Fruit fly (Drosophila melanogaster): ENCODE data around the gene wkd.

dm6 chr3R:11617849-11618248 lies 36.5 kb downstream of the wkd start:
- TF ChIP-seq slbo (GFP tag; IDR thresholded peaks at IDR 0.05) = no peak
- TF ChIP-seq CG14667 (GFP tag; IDR thresholded peaks at IDR 0.05) = no peak
- no peak for TF ChIP-seq CG4360 (GFP tag; IDR thresholded peaks at IDR 0.05)
- no peak for TF ChIP-seq Nf-YC (tag; optimal IDR thresholded peaks at IDR 0.05)
- TF ChIP-seq Mad (GFP tag; optimal IDR thresholded peaks at IDR 0.05) = no peak
- TF ChIP-seq wek (GFP tag; optimal IDR thresholded peaks at IDR 0.05) = no peak
- no peak for TF ChIP-seq CG2678 (tag; optimal IDR thresholded peaks at IDR 0.05)
- no peak for TF ChIP-seq CG4282 (GFP tag; optimal IDR thresholded peaks at IDR 0.05)

Measured in whole organism, embryonic.